Fruit fly (Drosophila melanogaster): Measurements from ENCODE around the gene Rpt3R.

Rpt3R gene

DNA sequence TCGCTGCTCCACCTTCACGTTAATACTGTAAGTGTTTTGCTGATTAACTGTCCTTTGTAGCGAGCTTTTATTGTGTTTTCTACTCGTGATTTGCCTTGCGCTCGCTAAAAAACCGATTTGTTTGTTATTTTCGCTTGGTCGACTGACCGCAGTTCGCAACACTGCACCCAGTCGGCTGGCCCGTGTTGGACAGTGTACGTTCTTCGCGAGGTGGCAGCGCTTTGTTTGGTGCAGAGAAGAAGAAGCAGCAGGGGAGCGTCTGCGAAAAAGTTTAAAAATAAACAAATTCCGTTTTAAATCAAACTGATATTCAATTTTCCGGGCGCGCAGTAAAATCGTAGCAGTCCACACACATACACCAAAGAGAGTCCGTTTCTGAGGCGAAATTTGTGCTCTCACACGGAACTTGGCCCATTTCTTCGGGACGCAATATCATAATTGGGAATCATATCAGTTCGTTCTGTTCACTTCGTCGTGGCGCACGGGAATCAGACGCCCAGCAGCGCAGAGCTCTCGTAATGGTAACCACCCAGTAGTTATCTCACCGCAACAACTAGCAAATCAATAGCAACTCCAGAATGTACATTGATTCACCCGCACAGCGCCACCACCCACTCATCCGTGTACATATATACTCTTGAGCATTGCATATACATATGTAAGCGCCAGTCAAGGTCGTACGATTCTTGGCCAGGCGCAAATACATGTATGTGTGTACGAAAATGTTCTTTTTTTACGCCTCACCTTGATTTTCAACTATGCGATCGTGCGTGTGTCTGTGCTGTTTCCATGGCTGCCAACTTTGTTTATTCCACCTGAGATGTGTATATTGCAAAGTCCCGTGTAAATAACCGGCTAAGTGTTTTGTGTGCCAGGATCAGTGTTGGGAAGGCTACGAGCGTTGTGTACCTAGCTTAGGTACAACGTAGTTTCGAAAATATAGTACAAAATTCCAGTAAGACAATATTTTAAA, 11.6 kb upstream of the Rpt3R start, which contains the start of gene Naa80 (continued):
- peak; percentile 87 for TF ChIP-seq HmgZ (tag; optimal IDR thresholded peaks at IDR 0.05)
- TF ChIP-seq GATAe (GFP tag; conservative IDR thresholded peaks at IDR 0.05): no peak
- TF ChIP-seq ssp (GFP tag; IDR thresholded peaks at IDR 0.05): peak; percentile 41; the same call in 1 of the 2 replicates
- peak; percentile 58 for TF ChIP-seq CG30403 (GFP tag; optimal IDR thresholded peaks at IDR 0.05)
- TF ChIP-seq CG10147 (GFP tag; optimal IDR thresholded peaks at IDR 0.05): peak; percentile 37
- TF ChIP-seq Elba2 (GFP tag; optimal IDR thresholded peaks at IDR 0.05): no peak
- no peak for TF ChIP-seq C15 (GFP tag; IDR thresholded peaks at IDR 0.05)
- TF ChIP-seq CG4730 (GFP tag; IDR thresholded peaks at IDR 0.05): no peak
- TF ChIP-seq B-H2 (GFP tag; optimal IDR thresholded peaks at IDR 0.05): peak; percentile 84
- 0 out of 4 replicates have a peak, but pooled peaks have one; percentile 22 for TF ChIP-seq chinmo (GFP tag; IDR thresholded peaks at IDR 0.05; ENCODE audit: partially characterized antibody)
- TF ChIP-seq hb (GFP tag; IDR thresholded peaks at IDR 0.05; ENCODE audit: partially characterized antibody): no peak; the same call in 2 of the 3 replicates
- TF ChIP-seq CG1233 (GFP tag; optimal IDR thresholded peaks at IDR 0.05): peak; percentile 31
- peak; percentile 51 for TF ChIP-seq CG10654 (GFP tag; optimal IDR thresholded peaks at IDR 0.05)
- TF ChIP-seq MBD-R2 (GFP tag; IDR thresholded peaks at IDR 0.05): peak; percentile 96
- TF ChIP-seq CG17802 (tag; optimal IDR thresholded peaks at IDR 0.05): peak; percentile 33
- peak; percentile 46; the same call in 1 of the 3 replicates for TF ChIP-seq CG16813 (GFP tag; IDR thresholded peaks at IDR 0.05; ENCODE audit: partially characterized antibody)
- TF ChIP-seq CG14965 (GFP tag; optimal IDR thresholded peaks at IDR 0.05; ENCODE audit: borderline replicate concordance): peak; percentile 13
- TF ChIP-seq CG7987 (GFP tag; optimal IDR thresholded peaks at IDR 0.05): peak; percentile 66
- no peak for TF ChIP-seq pita (GFP tag; optimal IDR thresholded peaks at IDR 0.05)
- TF ChIP-seq bcd (GFP tag; optimal IDR thresholded peaks at IDR 0.05): peak; percentile 58
- no peak for TF ChIP-seq fd96Cb (tag; optimal IDR thresholded peaks at IDR 0.05)
- TF ChIP-seq CG42726 (GFP tag; IDR thresholded peaks at IDR 0.05; ENCODE audit: partially characterized antibody): peak; percentile 65
- peak; percentile 83 for TF ChIP-seq Dp (GFP tag; optimal IDR thresholded peaks at IDR 0.05)
- no peak for TF ChIP-seq ac (GFP tag; optimal IDR thresholded peaks at IDR 0.05)
- TF ChIP-seq CG14014 (GFP tag; IDR thresholded peaks at IDR 0.05): peak; percentile 60; the same call in 1 of the 2 replicates
- peak; percentile 71 for TF ChIP-seq nom (GFP tag; optimal IDR thresholded peaks at IDR 0.05)
- TF ChIP-seq Eip74EF (GFP tag; optimal IDR thresholded peaks at IDR 0.05): no peak
- TF ChIP-seq CG7963 (GFP tag; IDR thresholded peaks at IDR 0.05; ENCODE audit: partially characterized antibody): no peak
- peak; percentile 69 for TF ChIP-seq tx (GFP tag; optimal IDR thresholded peaks at IDR 0.05)
- no peak for TF ChIP-seq CG17612 (GFP tag; IDR thresholded peaks at IDR 0.05)
- peak; percentile 8 for TF ChIP-seq D19B (GFP tag; optimal IDR thresholded peaks at IDR 0.05)
- peak; percentile 71 for TF ChIP-seq tin (GFP tag; optimal IDR thresholded peaks at IDR 0.05)
- TF ChIP-seq CG8388 (GFP tag; optimal IDR thresholded peaks at IDR 0.05): peak; percentile 23
- peak; percentile 56 for TF ChIP-seq CG13894 (tag; optimal IDR thresholded peaks at IDR 0.05)
- no peak for TF ChIP-seq CG8359 (GFP tag; optimal IDR thresholded peaks at IDR 0.05; ENCODE audit: borderline replicate concordance)
- TF ChIP-seq gsb-n (tag; optimal IDR thresholded peaks at IDR 0.05): no peak
- peak; percentile 44 for TF ChIP-seq cato (GFP tag; optimal IDR thresholded peaks at IDR 0.05; ENCODE audit: borderline replicate concordance)
- peak; percentile 58 for TF ChIP-seq CG17829 (tag; optimal IDR thresholded peaks at IDR 0.05)
- TF ChIP-seq CG10979 (tag; optimal IDR thresholded peaks at IDR 0.05): peak; percentile 21
- TF ChIP-seq Sox100B (GFP tag; optimal IDR thresholded peaks at IDR 0.05): no peak
- peak; percentile 77 for TF ChIP-seq vfl (GFP tag; optimal IDR thresholded peaks at IDR 0.05)
- TF ChIP-seq CG15073 (GFP tag; optimal IDR thresholded peaks at IDR 0.05): no peak
- TF ChIP-seq wek (GFP tag; optimal IDR thresholded peaks at IDR 0.05): no peak
- peak; percentile 66 for TF ChIP-seq bab2 (GFP tag; optimal IDR thresholded peaks at IDR 0.05)
- TF ChIP-seq sima (GFP tag; optimal IDR thresholded peaks at IDR 0.05): no peak
- TF ChIP-seq CG14441 (GFP tag; IDR thresholded peaks at IDR 0.05): peak; percentile 35; the same call in 1 of the 2 replicates
